Worm (Caenorhabditis elegans) whole organism, L4 larva: ENCODE data around the gene col-40.

Experiments used
- daf-16 ChIP-seq, 3 experiments: sonication (generic microtip); optimal IDR thresholded peaks; 2 replicates each; lab custom pipeline; 2016 to 2017; ENCODE audit warnings: missing genetic modification characterization in 3 of 3, missing genetic modification reagents in 3 of 3, mild to moderate bottlenecking in 2 of 3, missing compliant biosample characterization in 2 of 3, missing biosample characterization in 1 of 3, moderate library complexity in 1 of 3
- mep-1 ChIP-seq: fragments of 150-350 bp; sonication (generic microtip); optimal IDR thresholded peaks from 3 replicates; lab custom pipeline; 2014; ENCODE audit warnings: missing biosample characterization, missing genetic modification characterization
- nhr-25 ChIP-seq: sonication (generic microtip); optimal IDR thresholded peaks from 2 replicates; lab custom pipeline; 2017; ENCODE audit warnings: missing genetic modification characterization, mild to moderate bottlenecking, missing compliant biosample characterization, antibody characterized with exemption, moderate library complexity, borderline replicate concordance; ENCODE audit not compliant: insufficient read depth
- saeg-2 ChIP-seq: fragments of 200-800 bp; sonication (Bioruptor generic); IDR thresholded peaks from 2 replicates; pipeline ENCODE4 v1.3.6; 2022; ENCODE audit warnings: missing genetic modification reagents, missing genetic modification characterization, missing compliant biosample characterization
- unc-39 ChIP-seq: sonication (generic microtip); optimal IDR thresholded peaks from 2 replicates; lab custom pipeline; 2017; ENCODE audit warnings: missing biosample characterization, missing genetic modification characterization
- ztf-11 ChIP-seq: fragments of 150-350 bp; optimal IDR thresholded peaks from 2 replicates; lab custom pipeline; 2014; ENCODE audit warnings: missing biosample characterization, missing genetic modification characterization

DNA sequence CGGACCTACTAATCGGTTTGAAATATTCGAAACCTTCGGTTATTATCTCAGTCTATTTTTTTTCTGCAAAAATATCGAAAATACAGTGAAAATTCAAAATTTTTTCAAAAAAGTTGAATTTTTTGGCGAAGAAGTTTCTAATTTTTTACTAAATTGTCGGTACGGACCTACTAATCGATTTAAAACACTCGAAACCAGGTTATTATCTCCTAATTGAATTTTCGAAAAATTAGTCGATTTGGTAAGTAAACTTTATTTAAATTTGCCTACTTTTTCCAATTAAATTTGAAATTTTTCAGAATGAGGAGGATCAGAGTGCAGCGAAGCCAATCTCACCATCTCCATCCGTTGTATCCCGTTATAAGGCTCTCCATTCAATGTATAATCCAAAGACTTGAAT lies 35.9 kb downstream of the col-40 start, which contains the start of gene K02E7.12:
- TF ChIP-seq unc-39 (tag; lab: Kevin White, UChicago) (no peak), nhr-25 (tag; lab: Kevin White, UChicago) (no peak), saeg-2 (GFP tag; lab: Robert Waterston, UW) (no peak), daf-16 (GFP tag; optimal IDR thresholded peaks at IDR 0.05; lab: Kevin White, UChicago) (no peak), daf-16 (tag; optimal IDR thresholded peaks at IDR 0.05; lab: Kevin White, UChicago) (no peak), ztf-11 (tag; lab: Kevin White, UChicago) (no peak), mep-1 (tag; lab: Kevin White, UChicago) (no peak)
